Worm (Caenorhabditis elegans): Measurements from ENCODE around the gene R04A9.9.

The R04A9.9 gene

ce11 chrX:388728-389127 lies 1.6 kb downstream of the R04A9.9 start, which contains the start of gene ceh-93:
Gene ceh-93 (minus strand): TSS chrX:388797.
- no peak for TF ChIP-seq ceh-36 (tag; optimal IDR thresholded peaks at IDR 0.05)
- no peak for TF ChIP-seq B0310.2 (tag; optimal IDR thresholded peaks at IDR 0.05)
- no peak for TF ChIP-seq tbx-37 (GFP tag; conservative IDR thresholded peaks at IDR 0.05)
- TF ChIP-seq sea-1 (GFP tag; conservative IDR thresholded peaks at IDR 0.05), result no peak

- TF ChIP-seq B0310.2 (tag; optimal IDR thresholded peaks at IDR 0.05), result no peak
- TF ChIP-seq hmg-4 (GFP tag; optimal IDR thresholded peaks at IDR 0.05), result peak; percentile 57
- TF ChIP-seq F13C5.2 (tag; optimal IDR thresholded peaks at IDR 0.05), result peak; percentile 50
Observed at ce11 chrX:382692-383091, 7.7 kb downstream of the R04A9.9 start, which contains the start of gene ife-2. Gene ife-2 (minus strand): TSS chrX:382709.

DNA sequence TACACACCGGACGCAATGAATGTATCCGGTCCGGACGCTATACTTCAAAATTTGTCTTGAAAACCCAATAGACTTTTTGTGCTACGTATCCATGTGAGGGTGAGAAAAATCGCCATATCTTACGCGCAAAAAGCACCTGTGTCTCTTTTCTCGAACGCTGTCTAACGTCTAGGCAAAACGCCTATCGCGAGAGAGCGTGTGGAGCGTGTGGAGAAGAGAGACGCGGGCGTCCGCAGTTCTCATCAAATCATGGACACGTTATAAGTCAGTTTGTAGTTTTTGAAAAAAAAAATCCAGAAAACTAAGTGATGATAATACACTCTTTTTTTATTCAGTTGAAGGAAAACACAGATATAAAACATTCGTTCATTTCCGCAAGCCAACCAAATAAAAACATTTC lies 9.3 kb downstream of the R04A9.9 start:
- TF ChIP-seq pes-1 (GFP tag; IDR thresholded peaks at IDR 0.05) (no peak), flt-1 (GFP tag; IDR thresholded peaks at IDR 0.05) (no peak), ama-1 (optimal IDR thresholded peaks at IDR 0.05) (no peak), hnd-1 (tag; optimal IDR thresholded peaks at IDR 0.05) (no peak), ceh-13 (GFP tag; optimal IDR thresholded peaks at IDR 0.05) (no peak), scrt-1 (GFP tag; IDR thresholded peaks at IDR 0.05) (no peak), ceh-36 (tag; optimal IDR thresholded peaks at IDR 0.05) (no peak), ets-7 (tag; optimal IDR thresholded peaks at IDR 0.05) (no peak), tra-4 (tag; optimal IDR thresholded peaks at IDR 0.05) (no peak), F13C5.2 (tag; optimal IDR thresholded peaks at IDR 0.05) (no peak), B0310.2 (tag; optimal IDR thresholded peaks at IDR 0.05) (no peak), hmbx-1 (tag; optimal IDR thresholded peaks at IDR 0.05) (no peak), aly-1 (tag; optimal IDR thresholded peaks at IDR 0.05) (no peak), tbx-37 (GFP tag; conservative IDR thresholded peaks at IDR 0.05) (no peak), hmg-4 (GFP tag; optimal IDR thresholded peaks at IDR 0.05) (no peak), tbx-11 (GFP tag; IDR thresholded peaks at IDR 0.05) (no peak), sea-1 (GFP tag; conservative IDR thresholded peaks at IDR 0.05) (no peak)

DNA sequence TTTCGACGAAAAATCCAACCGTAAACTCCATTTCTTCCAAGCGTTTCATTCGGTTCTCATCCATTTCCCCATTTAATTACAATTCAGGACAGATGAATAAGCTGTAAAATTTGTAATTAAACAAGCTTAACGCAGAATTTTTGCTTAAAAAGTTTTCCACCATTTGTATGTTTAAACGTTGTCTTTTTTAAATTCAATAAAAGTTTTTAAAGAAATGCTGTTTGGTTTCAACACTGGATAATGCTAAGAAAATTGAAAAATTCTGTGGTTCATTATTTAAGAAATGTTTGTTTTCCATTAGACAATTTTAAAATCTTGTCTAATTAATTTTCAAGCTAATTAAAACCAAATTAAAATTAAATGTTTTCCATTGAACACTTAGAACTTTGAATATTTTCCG lies 9.9 kb downstream of the R04A9.9 start, which contains the start of gene R04A9.3:
Gene R04A9.3, minus strand, starts transcription at position 101 of the 400 bp plus-strand sequence.
- TF ChIP-seq ceh-36 (tag; optimal IDR thresholded peaks at IDR 0.05) (no peak), tbx-11 (GFP tag; IDR thresholded peaks at IDR 0.05) (no peak), flt-1 (GFP tag; IDR thresholded peaks at IDR 0.05) (no peak), sea-1 (GFP tag; conservative IDR thresholded peaks at IDR 0.05) (no peak), tra-4 (tag; optimal IDR thresholded peaks at IDR 0.05) (no peak), tbx-37 (GFP tag; conservative IDR thresholded peaks at IDR 0.05) (no peak), hnd-1 (tag; optimal IDR thresholded peaks at IDR 0.05) (no peak), pes-1 (GFP tag; IDR thresholded peaks at IDR 0.05) (no peak), ceh-13 (GFP tag; optimal IDR thresholded peaks at IDR 0.05) (no peak), F13C5.2 (tag; optimal IDR thresholded peaks at IDR 0.05) (no peak), ama-1 (optimal IDR thresholded peaks at IDR 0.05) (no peak), hmbx-1 (tag; optimal IDR thresholded peaks at IDR 0.05) (no peak), aly-1 (tag; optimal IDR thresholded peaks at IDR 0.05) (no peak), hmg-4 (GFP tag; optimal IDR thresholded peaks at IDR 0.05) (no peak), ets-7 (tag; optimal IDR thresholded peaks at IDR 0.05) (no peak), scrt-1 (GFP tag; IDR thresholded peaks at IDR 0.05) (no peak), B0310.2 (tag; optimal IDR thresholded peaks at IDR 0.05) (no peak)

ce11 chrX:371761-372285 lies 18.5 kb downstream of the R04A9.9 start, which contains the start of gene nrde-3:
Gene nrde-3 (plus strand): TSS chrX:372235.
- TF ChIP-seq sea-1 (GFP tag; conservative IDR thresholded peaks at IDR 0.05), result no peak
- no peak for TF ChIP-seq scrt-1 (GFP tag; IDR thresholded peaks at IDR 0.05)
- no peak for TF ChIP-seq ama-1 (optimal IDR thresholded peaks at IDR 0.05)
- no peak for TF ChIP-seq aly-1 (tag; optimal IDR thresholded peaks at IDR 0.05)

DNA sequence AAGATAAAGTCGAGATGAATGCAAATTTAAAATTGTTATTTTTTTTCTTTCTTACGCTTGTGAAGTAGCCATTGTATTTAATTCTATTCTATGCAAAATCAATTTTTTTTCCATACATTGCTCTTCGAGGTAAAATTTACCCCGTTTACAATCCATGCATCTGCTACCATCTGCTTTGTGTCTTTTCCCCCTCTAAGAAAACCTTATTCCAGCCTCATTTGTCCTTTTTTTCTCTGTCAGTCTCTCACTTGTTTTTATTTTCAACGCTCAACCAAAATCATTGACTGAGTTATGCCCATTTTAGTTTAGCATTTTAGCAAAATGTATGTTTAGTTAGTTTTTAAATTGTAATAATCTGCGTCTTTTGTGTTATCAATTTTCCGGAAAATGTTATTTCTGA lies 20.4 kb downstream of the R04A9.9 start:
- TF ChIP-seq ama-1 (optimal IDR thresholded peaks at IDR 0.05), result no peak
- no peak for TF ChIP-seq hnd-1 (tag; optimal IDR thresholded peaks at IDR 0.05)
- no peak for TF ChIP-seq pes-1 (GFP tag; IDR thresholded peaks at IDR 0.05)
- TF ChIP-seq tbx-11 (GFP tag; IDR thresholded peaks at IDR 0.05), result no peak
- TF ChIP-seq ceh-36 (tag; optimal IDR thresholded peaks at IDR 0.05), result no peak
- no peak for TF ChIP-seq ets-7 (tag; optimal IDR thresholded peaks at IDR 0.05)
- no peak for TF ChIP-seq hmbx-1 (tag; optimal IDR thresholded peaks at IDR 0.05)
- no peak for TF ChIP-seq F13C5.2 (tag; optimal IDR thresholded peaks at IDR 0.05)
- no peak for TF ChIP-seq tra-4 (tag; optimal IDR thresholded peaks at IDR 0.05)
- TF ChIP-seq sea-1 (GFP tag; conservative IDR thresholded peaks at IDR 0.05), result no peak
- TF ChIP-seq hmg-4 (GFP tag; optimal IDR thresholded peaks at IDR 0.05), result no peak
- TF ChIP-seq aly-1 (tag; optimal IDR thresholded peaks at IDR 0.05), result no peak
- TF ChIP-seq B0310.2 (tag; optimal IDR thresholded peaks at IDR 0.05), result no peak
- TF ChIP-seq flt-1 (GFP tag; IDR thresholded peaks at IDR 0.05), result no peak
- no peak for TF ChIP-seq ceh-13 (GFP tag; optimal IDR thresholded peaks at IDR 0.05)
- TF ChIP-seq tbx-37 (GFP tag; conservative IDR thresholded peaks at IDR 0.05), result no peak

DNA sequence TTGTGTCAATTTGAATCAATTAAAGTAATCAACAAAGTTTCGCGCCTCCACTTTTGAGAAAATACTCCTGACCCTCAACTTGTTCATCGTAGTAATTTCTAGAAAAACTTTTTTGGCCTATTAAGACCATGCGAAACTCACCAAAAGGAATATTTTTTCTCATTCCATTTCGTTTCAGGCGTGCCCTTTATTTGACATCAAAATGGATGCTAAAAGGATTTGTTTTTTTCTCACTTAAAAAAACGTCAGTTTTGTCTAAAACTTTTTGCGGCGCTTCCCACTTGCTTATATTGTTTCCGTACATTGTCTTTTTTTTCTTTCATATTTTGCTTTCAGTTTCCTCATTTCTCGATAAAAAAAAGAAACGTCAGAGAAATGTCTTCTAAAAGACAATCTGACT lies 29.9 kb downstream of the R04A9.9 start, which contains the start of gene C04E7.5:
Gene C04E7.5, plus strand, starts transcription at position 301 of the 400 bp plus-strand sequence.
- no peak for TF ChIP-seq flt-1 (GFP tag; IDR thresholded peaks at IDR 0.05)
- no peak for TF ChIP-seq B0310.2 (tag; optimal IDR thresholded peaks at IDR 0.05)
- TF ChIP-seq scrt-1 (GFP tag; IDR thresholded peaks at IDR 0.05), result no peak
- TF ChIP-seq tbx-37 (GFP tag; conservative IDR thresholded peaks at IDR 0.05), result no peak
- no peak for TF ChIP-seq hmbx-1 (tag; optimal IDR thresholded peaks at IDR 0.05)
- TF ChIP-seq ama-1 (optimal IDR thresholded peaks at IDR 0.05), result no peak
- TF ChIP-seq aly-1 (tag; optimal IDR thresholded peaks at IDR 0.05), result no peak
- no peak for TF ChIP-seq ceh-36 (tag; optimal IDR thresholded peaks at IDR 0.05)
- TF ChIP-seq tbx-11 (GFP tag; IDR thresholded peaks at IDR 0.05), result no peak
- TF ChIP-seq ets-7 (tag; optimal IDR thresholded peaks at IDR 0.05), result no peak
- TF ChIP-seq hmg-4 (GFP tag; optimal IDR thresholded peaks at IDR 0.05), result no peak

DNA sequence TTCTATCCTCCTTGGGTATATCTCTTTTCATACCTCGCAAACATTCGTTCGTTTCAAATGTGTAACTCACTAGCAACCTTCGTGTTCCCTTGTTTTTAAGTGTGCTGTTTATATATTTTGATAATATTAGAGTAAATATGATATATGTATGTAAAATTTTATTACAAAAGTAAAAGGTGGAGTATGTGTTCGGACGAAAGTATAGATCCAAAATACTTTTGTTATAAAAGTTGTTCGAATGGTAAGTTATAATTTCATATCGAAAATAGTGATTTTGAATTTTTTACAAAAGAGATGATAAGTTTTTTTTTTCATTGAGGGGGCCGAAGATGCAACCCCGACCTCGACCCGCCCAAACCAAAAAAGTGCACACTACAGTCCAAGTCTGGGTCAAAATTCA lies 32.6 kb downstream of the R04A9.9 start, which contains the start of gene C04E7.1:
Gene C04E7.1, plus strand, starts transcription at position 301 of the 400 bp plus-strand sequence.
- no peak for TF ChIP-seq ama-1 (optimal IDR thresholded peaks at IDR 0.05)
- TF ChIP-seq flt-1 (GFP tag; IDR thresholded peaks at IDR 0.05), result no peak
- no peak for TF ChIP-seq ceh-13 (GFP tag; optimal IDR thresholded peaks at IDR 0.05)
- no peak for TF ChIP-seq sea-1 (GFP tag; conservative IDR thresholded peaks at IDR 0.05)
- TF ChIP-seq hnd-1 (tag; optimal IDR thresholded peaks at IDR 0.05), result no peak
- TF ChIP-seq F13C5.2 (tag; optimal IDR thresholded peaks at IDR 0.05), result no peak
- no peak for TF ChIP-seq tbx-11 (GFP tag; IDR thresholded peaks at IDR 0.05)
- no peak for TF ChIP-seq aly-1 (tag; optimal IDR thresholded peaks at IDR 0.05)
- no peak for TF ChIP-seq hmg-4 (GFP tag; optimal IDR thresholded peaks at IDR 0.05)
- TF ChIP-seq B0310.2 (tag; optimal IDR thresholded peaks at IDR 0.05), result no peak
- no peak for TF ChIP-seq tra-4 (tag; optimal IDR thresholded peaks at IDR 0.05)
- TF ChIP-seq hmbx-1 (tag; optimal IDR thresholded peaks at IDR 0.05), result no peak
- no peak for TF ChIP-seq scrt-1 (GFP tag; IDR thresholded peaks at IDR 0.05)
